Fruit fly (Drosophila melanogaster) Kc167 (cell line): Measurements from ENCODE around the gene CG9130.

Source experiments
- Myc ChIP-seq: fragments of >200 bp; optimal IDR thresholded peaks from 2 replicates; lab custom pipeline; 2017; ENCODE audit warnings: missing external identifiers
- Sin3A ChIP-seq: fragments of >200 bp; optimal IDR thresholded peaks from 2 replicates; lab custom pipeline; 2018; ENCODE audit warnings: missing external identifiers
- h ChIP-seq: fragments of >200 bp; optimal IDR thresholded peaks from 3 replicates; lab custom pipeline; 2018; ENCODE audit warnings: missing external identifiers
- insv ChIP-seq: fragments of >200 bp; optimal IDR thresholded peaks from 3 replicates; lab custom pipeline; 2018; ENCODE audit warnings: missing external identifiers
- psq ChIP-seq: fragments of >200 bp; optimal IDR thresholded peaks from 2 replicates; lab custom pipeline; 2017; ENCODE audit warnings: missing external identifiers
- ttk ChIP-seq: sonication (Bioruptor generic); optimal IDR thresholded peaks from 2 replicates; lab custom pipeline; 2017; ENCODE audit warnings: missing external identifiers

Gene CG9130

DNA sequence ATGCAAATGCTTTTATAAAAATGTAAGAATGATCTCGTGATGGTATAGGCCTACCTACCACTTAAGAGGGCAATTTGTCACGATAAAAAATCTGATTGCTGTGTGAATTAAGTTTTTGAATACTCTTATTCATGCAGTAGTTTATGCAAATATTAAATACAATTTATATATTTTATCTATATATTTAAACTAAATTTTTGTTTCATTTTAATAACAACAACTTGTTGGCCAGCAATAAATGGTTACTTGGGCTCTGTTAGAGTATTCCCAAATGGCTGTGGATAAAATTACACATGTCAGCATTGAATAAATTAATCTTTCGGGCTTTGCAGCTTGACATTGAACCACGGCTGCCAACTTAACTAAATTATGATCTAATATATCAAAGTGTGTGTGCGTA is 6.7 kb downstream of the CG9130 start:
- TF ChIP-seq psq (no peak), h (no peak), insv (lab: Kevin White, UChicago) (no peak), ttk (lab: Kevin White, UChicago) (no peak), Sin3A (lab: Kevin White, UChicago) (no peak), Myc (lab: Kevin White, UChicago) (no peak)

DNA sequence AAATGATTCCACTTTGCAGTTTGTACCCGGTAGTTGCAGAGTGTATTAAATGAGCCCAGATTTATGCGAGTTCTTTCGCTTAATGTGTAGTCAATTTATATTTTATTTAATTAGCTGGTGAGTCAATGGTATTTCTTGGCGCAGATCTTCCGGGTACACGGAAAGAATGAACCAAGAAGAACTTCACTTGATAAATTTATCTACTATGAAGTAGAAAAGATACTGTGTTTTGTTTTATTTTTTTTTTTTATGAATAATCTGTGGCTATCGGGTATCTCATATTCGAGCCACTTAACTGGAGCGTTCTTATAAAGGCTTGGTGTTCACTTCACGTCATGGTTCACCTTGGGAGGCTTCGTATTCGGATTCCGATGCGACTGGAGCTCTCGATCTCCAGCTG is 13.2 kb downstream of the CG9130 start:
- no peak for TF ChIP-seq Myc (lab: Kevin White, UChicago)
- TF ChIP-seq insv (lab: Kevin White, UChicago), result no peak
- TF ChIP-seq ttk (lab: Kevin White, UChicago), result no peak
- TF ChIP-seq Sin3A (lab: Kevin White, UChicago), result no peak
- TF ChIP-seq psq, result no peak
- TF ChIP-seq h, result no peak

DNA sequence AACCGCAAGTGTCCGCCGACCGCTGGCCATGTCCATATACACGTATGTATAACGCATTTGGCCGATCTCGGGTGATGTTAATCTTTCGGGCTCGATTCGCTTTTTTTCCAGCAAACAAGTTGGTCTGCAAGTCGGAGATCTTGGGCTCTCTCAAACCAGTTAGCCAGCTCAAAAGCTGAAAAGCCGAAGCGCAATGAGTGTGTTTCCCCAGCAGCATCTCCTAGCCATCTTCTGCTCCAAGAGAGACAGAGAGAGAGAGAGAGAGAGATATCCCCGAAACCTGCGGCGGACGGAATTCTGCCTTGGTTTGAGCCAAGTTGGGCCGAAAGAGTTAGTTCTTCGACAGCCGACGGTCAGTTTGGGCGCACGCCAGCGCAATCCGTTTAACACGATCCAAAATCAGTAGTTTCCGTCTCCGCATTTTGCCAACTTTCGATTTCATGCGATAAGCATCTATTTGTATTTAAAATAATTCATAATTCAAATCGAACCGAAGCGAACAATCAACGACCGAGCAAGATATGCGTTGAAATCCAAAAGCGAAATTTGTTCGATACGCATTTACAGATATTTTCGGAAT is 13.7 kb downstream of the CG9130 start:
- TF ChIP-seq psq (no peak), Sin3A (lab: Kevin White, UChicago) (no peak), insv (lab: Kevin White, UChicago) (no peak), h (no peak), Myc (lab: Kevin White, UChicago) (no peak), ttk (lab: Kevin White, UChicago) (no peak)

DNA sequence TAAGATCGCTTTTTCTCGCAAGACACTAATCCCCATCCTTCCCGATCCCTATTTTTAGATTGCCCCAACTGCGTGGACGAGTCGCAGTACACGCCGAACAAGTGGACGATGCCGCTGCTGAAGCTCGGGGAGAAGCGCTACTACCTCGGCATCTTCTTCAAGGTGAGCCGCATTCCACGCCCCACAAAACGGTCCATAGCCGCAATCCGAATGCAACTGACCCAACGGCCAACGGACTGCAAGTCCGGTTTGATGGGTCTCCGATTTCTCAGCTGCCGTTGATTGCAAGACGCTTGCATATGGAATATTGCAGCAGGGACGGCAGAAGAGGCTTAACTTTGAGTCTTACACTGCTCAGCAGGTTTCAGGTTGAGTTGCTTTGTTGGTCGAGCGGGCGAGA is 17.2 kb downstream of the CG9130 start:
- TF ChIP-seq ttk (lab: Kevin White, UChicago) (no peak), Sin3A (lab: Kevin White, UChicago) (no peak), Myc (lab: Kevin White, UChicago) (no peak), psq (no peak), insv (lab: Kevin White, UChicago) (no peak), h (no peak)

DNA sequence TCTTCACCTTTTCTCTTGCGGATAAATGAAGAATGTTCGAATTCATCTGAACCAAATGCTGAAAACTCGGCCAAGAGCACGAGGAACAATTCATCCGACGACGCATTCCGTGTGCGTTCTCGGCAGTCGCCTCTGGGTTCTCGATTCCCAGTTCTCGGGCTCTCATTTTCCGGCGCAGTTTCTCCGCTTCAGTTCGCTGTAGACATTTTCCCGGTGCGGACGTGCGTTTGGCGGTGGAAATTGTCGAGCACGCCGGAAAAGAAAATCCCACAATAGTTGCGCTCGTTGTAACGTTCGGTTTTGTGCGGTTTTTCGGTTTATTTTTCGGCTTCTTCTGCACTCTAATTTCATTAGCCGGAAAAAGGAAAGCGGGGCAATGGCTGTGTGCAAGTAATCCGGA is 24.0 kb downstream of the CG9130 start, which contains the start of gene CG32333:
CG32333 (plus strand) TSS at position 190 of the 400 bp plus-strand sequence.
- TF ChIP-seq psq (no peak), insv (lab: Kevin White, UChicago) (no peak), ttk (lab: Kevin White, UChicago) (no peak), Sin3A (lab: Kevin White, UChicago) (no peak), Myc (lab: Kevin White, UChicago) (no peak), h (no peak)

DNA sequence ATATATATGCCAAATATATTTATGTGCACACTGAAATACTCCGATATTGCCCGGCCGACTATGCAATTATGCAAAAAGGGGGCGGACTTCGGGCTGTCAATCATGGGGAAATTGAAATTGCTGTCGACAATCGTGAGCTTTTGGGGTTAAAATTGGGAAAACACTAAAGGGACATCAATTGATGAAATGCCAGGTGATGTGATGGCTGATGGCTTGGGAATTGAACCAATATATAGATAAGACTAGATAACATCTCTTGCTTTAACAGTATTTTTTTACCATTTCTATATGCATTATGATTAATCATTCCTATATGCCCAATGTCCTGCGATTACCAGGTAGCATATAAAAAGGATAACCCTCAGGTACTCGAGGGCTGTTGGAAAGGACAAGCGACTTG is 26.1 kb downstream of the CG9130 start:
- TF ChIP-seq h (no peak), Sin3A (lab: Kevin White, UChicago) (no peak), psq (no peak), insv (lab: Kevin White, UChicago) (no peak), Myc (lab: Kevin White, UChicago) (no peak), ttk (lab: Kevin White, UChicago) (no peak)

DNA sequence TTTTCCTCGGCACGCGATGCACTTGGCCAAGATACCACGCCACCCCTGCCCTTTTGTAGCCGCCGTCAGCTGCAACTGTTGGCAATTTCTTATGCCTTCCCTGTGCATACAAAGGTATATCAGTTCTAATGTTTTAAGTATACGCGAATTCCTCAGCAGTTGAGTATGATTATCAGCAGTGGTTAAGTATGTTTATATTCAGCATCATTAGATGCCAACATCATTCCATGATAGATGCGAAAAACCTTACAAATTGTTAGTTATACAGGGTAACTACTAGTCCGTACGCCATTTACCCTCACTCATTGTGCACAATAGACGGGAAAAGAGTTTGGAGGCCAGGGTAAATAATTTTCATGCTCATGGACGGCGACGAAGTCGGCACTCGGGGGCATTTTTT is 27.9 kb downstream of the CG9130 start:
- TF ChIP-seq insv (lab: Kevin White, UChicago), result no peak
- no peak for TF ChIP-seq ttk (lab: Kevin White, UChicago)
- no peak for TF ChIP-seq psq
- no peak for TF ChIP-seq Myc (lab: Kevin White, UChicago)
- TF ChIP-seq Sin3A (lab: Kevin White, UChicago), result no peak
- TF ChIP-seq h, result no peak

DNA sequence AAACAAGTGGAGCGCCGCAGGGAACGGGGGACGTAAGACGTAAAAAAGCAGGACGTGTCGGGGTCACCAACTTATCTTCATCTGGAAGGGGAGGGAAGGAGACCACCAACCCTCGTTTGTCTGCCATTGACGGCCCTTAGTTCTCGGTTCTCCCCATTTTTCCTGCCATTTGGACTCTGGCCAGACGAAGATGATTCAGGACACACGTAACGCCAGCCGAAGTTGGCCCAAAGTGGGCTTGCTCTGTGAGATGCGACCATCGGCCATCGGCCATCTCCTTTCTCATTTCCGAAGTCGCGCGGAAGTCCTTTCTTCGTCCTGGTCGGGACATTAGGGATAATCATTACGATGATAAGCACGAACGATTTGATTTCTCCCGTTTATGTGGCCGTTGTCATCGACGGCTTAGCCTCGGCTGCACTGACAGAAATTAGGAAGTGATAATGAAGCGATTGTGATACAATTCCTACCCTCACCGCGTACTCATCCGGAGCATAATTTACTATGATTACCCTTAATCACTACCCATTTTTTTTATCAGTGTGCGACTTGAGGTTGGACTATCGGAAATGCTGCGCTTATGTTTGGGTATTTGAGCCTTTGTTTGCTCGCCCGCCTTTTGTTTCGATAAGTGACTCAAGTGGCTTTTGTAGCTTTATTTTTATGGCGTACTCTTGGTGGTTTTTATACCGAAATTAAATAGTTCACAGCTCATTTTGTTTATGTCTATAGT is 29.2 kb downstream of the CG9130 start:
- TF ChIP-seq insv (lab: Kevin White, UChicago) (no peak), h (no peak), ttk (lab: Kevin White, UChicago) (no peak), Sin3A (lab: Kevin White, UChicago) (no peak)

DNA sequence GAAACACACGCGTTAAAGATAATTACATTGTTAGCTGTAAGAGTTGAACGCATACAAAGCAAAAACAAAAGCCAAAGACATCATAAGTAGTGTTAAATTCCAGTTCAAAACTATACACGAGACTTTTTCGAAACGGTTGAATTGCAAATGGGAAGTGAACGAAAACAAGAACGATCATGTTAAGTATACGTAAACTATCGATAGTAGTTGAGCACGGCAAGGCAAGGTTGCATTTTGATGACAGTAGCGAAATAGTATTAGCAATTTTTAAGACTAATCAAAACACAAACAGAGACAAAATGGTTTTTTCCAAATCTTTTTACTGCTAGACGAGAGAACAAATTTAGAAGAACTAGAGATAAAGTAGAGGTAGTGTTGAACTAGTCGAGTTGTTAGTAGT is 43.0 kb downstream of the CG9130 start:
- TF ChIP-seq ttk (lab: Kevin White, UChicago) (no peak), Sin3A (lab: Kevin White, UChicago) (no peak), insv (lab: Kevin White, UChicago) (no peak), Myc (lab: Kevin White, UChicago) (no peak), psq (no peak), h (no peak)

DNA sequence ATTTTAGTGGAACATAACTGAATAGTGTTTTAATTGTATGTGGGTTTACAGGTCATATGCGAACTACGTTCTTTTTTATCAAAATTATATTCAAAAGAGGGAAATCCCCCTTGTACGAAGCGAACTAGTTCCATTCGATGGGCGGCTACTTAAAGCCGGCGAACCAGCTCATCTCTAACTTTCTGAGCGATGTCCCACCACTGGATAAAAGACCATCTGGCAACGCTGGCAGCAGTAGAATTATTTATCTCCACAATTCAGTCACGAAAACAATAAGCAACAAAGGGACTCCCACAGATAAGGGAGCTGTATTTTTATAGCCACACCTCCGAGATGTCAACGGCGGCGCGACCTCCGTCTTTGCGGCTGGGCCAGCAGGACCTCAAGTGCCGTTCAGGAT is 43.9 kb downstream of the CG9130 start, which contains the start of gene Rabex-5:
Rabex-5 (plus strand) TSS at position 221 of the 400 bp plus-strand sequence.
- TF ChIP-seq h, result no peak
- TF ChIP-seq Myc (lab: Kevin White, UChicago), result no peak
- no peak for TF ChIP-seq insv (lab: Kevin White, UChicago)
- no peak for TF ChIP-seq Sin3A (lab: Kevin White, UChicago)
- TF ChIP-seq ttk (lab: Kevin White, UChicago), result no peak
- no peak for TF ChIP-seq psq

DNA sequence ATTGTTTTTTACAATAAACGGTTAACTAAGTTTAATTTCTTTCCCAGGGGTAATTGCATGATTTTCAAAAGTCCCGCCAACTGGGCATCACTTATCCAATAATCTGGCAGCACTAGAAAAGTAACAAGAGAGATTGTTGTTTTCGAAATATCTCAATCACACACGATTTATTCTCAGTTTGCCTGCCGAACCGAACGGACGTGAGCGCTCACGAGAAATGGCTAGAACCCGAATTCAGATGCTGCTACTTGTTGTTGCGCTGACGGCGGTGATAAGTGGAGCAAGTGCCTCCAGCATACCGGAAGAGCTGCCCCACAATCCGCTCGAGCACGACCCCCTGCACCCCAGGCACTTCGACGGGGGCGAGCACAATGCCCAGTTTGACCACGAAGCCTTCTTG is 46.7 kb downstream of the CG9130 start, which contains the start of gene scf:
scf (plus strand) TSS at position 164 of the 400 bp plus-strand sequence.
- TF ChIP-seq insv (lab: Kevin White, UChicago) (no peak), psq (no peak), ttk (lab: Kevin White, UChicago) (no peak), Myc (lab: Kevin White, UChicago) (no peak), h (no peak), Sin3A (lab: Kevin White, UChicago) (no peak)

DNA sequence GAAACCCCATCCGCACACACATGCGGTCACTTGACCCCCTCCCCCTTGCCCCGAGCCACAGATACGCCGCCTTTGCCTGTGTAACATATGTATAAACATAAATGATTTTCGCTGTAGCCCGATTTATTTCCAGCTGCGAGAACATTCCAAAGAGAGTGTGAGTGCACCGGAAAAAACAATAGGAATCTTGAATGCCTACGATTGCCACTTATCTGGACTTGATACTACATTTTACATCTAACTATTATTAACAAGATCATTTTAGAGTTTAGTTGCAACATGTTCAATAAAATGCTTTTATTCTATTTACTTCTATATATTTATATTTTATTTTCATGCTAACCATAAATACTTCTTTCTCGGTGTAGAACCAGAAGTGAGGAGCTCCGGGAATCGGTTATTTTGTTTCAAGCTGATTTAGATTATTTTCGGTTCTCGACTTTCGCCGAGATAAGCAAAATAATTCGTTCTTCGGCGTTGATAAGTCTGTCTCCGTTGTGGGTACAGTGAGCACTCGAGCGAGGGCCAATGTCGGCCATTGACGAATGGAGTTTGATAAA is 48.3 kb downstream of the CG9130 start:
- no peak for TF ChIP-seq Myc (lab: Kevin White, UChicago)
